Worm (Caenorhabditis elegans): ENCODE results near the gene scl-11.

DNA sequence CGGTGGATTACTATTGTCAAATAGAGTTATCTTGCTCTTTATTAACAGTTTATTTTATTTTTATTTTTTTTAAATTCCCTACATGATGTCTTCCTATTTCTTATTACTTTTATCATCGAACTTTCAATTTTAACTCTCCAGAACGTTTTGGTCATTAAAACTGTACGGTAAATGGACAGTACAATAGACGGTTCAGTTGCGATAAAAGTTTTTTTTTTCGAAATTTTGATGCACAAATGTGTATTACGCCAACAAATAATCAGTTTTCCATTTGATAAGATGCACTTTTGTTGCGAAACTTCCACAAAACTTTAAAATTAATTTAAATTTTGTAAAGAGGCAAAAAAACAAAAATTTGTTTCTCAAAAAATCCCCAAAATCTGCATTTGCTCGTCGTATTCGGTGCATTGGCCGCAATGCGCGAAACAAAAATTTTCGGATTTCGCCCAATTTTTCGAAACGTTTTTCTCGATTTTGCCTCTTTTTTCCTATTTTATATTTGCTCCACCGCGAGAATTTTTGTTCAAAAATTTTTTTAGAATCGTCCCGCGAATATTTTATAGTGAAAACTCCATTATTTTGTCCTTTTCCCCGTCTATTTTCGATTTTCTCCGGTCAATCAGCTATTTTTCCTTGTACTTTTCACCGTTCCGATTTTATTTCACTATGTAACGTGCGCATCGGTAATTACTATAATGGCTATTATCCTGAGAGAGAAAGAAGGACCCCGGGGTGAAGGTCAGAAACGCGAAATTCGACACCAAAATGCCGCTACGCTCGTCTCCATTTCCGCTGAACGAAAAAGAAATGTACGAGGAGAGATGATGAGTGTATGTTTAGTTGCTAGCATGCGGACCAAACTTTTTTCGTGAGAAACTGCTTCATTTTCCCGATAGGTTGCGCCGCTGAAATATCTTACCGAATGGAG, 22.2 kb upstream of the scl-11 start:
- TF ChIP-seq ama-1 (optimal IDR thresholded peaks at IDR 0.05) (no peak), dpl-1 (GFP tag; optimal IDR thresholded peaks at IDR 0.05) (peak in 2 of 3 experiments; percentile 2 to 36), ztf-11 (tag; optimal IDR thresholded peaks at IDR 0.05) (no peak), nhr-28 (tag; optimal IDR thresholded peaks at IDR 0.05) (no peak), nhr-77 (tag; optimal IDR thresholded peaks at IDR 0.05) (no peak), mef-2 (tag; optimal IDR thresholded peaks at IDR 0.05) (no peak), nhr-47 (tag; optimal IDR thresholded peaks at IDR 0.05) (no peak), unc-86 (tag; optimal IDR thresholded peaks at IDR 0.05) (no peak)
